Worm (Caenorhabditis elegans): ENCODE results near the gene ZK154.4.

The ZK154.4 gene

ce11 chrX:7826590-7827260 is 44.5 kb upstream of the ZK154.4 start:
- no peak for TF ChIP-seq nfya-1 (tag; optimal IDR thresholded peaks at IDR 0.05; ENCODE audit: insufficient read depth)
- peak; percentile 30 for TF ChIP-seq nhr-23 (tag; optimal IDR thresholded peaks at IDR 0.05)
- TF ChIP-seq egl-5 (tag; optimal IDR thresholded peaks at IDR 0.05): no peak
- no peak for TF ChIP-seq nhr-28 (tag; optimal IDR thresholded peaks at IDR 0.05)
- no peak for TF ChIP-seq fkh-10 (GFP tag; optimal IDR thresholded peaks at IDR 0.05)
- TF ChIP-seq nhr-25 (tag; optimal IDR thresholded peaks at IDR 0.05): peak; percentile 58
- no peak for TF ChIP-seq ceh-82 (tag; optimal IDR thresholded peaks at IDR 0.05)
- no peak for TF ChIP-seq tbx-2 (tag; optimal IDR thresholded peaks at IDR 0.05)
- no peak for TF ChIP-seq nhr-67 (tag; optimal IDR thresholded peaks at IDR 0.05)
- TF ChIP-seq mml-1 (tag; optimal IDR thresholded peaks at IDR 0.05): no peak

- TF ChIP-seq ama-1 (optimal IDR thresholded peaks at IDR 0.05) (peak; percentile 77), R02D3.7 (tag; optimal IDR thresholded peaks at IDR 0.05) (no peak), lsy-12 (tag; optimal IDR thresholded peaks at IDR 0.05) (peak; percentile 26), aly-2 (tag; optimal IDR thresholded peaks at IDR 0.05) (no peak), nhr-67 (tag; optimal IDR thresholded peaks at IDR 0.05) (no peak), nhr-23 (tag; optimal IDR thresholded peaks at IDR 0.05) (peak; percentile 53), nhr-12 (tag; optimal IDR thresholded peaks at IDR 0.05) (peak; percentile 13), nhr-43 (tag; optimal IDR thresholded peaks at IDR 0.05; ENCODE audit: poor library complexity, severe bottlenecking) (peak; percentile 31), mml-1 (tag; optimal IDR thresholded peaks at IDR 0.05) (no peak), fkh-2 (tag; optimal IDR thresholded peaks at IDR 0.05) (no peak), nhr-11 (tag; optimal IDR thresholded peaks at IDR 0.05) (no peak), nhr-77 (tag; optimal IDR thresholded peaks at IDR 0.05) (no peak), elt-3 (tag; optimal IDR thresholded peaks at IDR 0.05) (peak in 2 of 3 experiments; percentile 50 to 58), hmg-11 (tag; optimal IDR thresholded peaks at IDR 0.05) (peak; percentile 4), nhr-237 (tag; optimal IDR thresholded peaks at IDR 0.05) (no peak), nhr-76 (tag; optimal IDR thresholded peaks at IDR 0.05) (no peak), fos-1 (tag; optimal IDR thresholded peaks at IDR 0.05) (no peak), lin-15B (tag; optimal IDR thresholded peaks at IDR 0.05) (no peak), ztf-4 (tag; optimal IDR thresholded peaks at IDR 0.05) (no peak), unc-62 (GFP tag; optimal IDR thresholded peaks at IDR 0.05) (no peak), lin-39 (tag; optimal IDR thresholded peaks at IDR 0.05) (peak; percentile 26), fkh-10 (GFP tag; optimal IDR thresholded peaks at IDR 0.05) (no peak), tbx-2 (tag; optimal IDR thresholded peaks at IDR 0.05) (peak; percentile 7), pha-4 (tag; optimal IDR thresholded peaks at IDR 0.05) (peak; percentile 70), nhr-25 (tag; optimal IDR thresholded peaks at IDR 0.05) (peak; percentile 84), sea-2 (GFP tag; optimal IDR thresholded peaks at IDR 0.05) (no peak), ztf-11 (tag; optimal IDR thresholded peaks at IDR 0.05) (no peak), ceh-82 (tag; optimal IDR thresholded peaks at IDR 0.05) (no peak), zag-1 (tag; optimal IDR thresholded peaks at IDR 0.05) (no peak), egl-5 (tag; optimal IDR thresholded peaks at IDR 0.05) (peak; percentile 18), nhr-28 (tag; optimal IDR thresholded peaks at IDR 0.05) (no peak), egl-27 (tag; optimal IDR thresholded peaks at IDR 0.05) (no peak), pqm-1 (tag; optimal IDR thresholded peaks at IDR 0.05) (no peak), mdl-1 (tag; optimal IDR thresholded peaks at IDR 0.05) (no peak), unc-39 (tag; optimal IDR thresholded peaks at IDR 0.05) (no peak), skn-1 (tag; optimal IDR thresholded peaks at IDR 0.05) (no peak), elt-2 (tag; optimal IDR thresholded peaks at IDR 0.05) (peak; percentile 50), ceh-16 (tag; optimal IDR thresholded peaks at IDR 0.05) (no peak), daf-12 (tag; optimal IDR thresholded peaks at IDR 0.05) (no peak), ceh-9 (tag; optimal IDR thresholded peaks at IDR 0.05) (no peak), jun-1 (tag; optimal IDR thresholded peaks at IDR 0.05) (peak; percentile 41), ceh-28 (tag; optimal IDR thresholded peaks at IDR 0.05) (peak; percentile 84), ZK546.5 (tag; optimal IDR thresholded peaks at IDR 0.05) (no peak), nfya-1 (tag; optimal IDR thresholded peaks at IDR 0.05; ENCODE audit: insufficient read depth) (peak; percentile 56), snpc-4 (tag; optimal IDR thresholded peaks at IDR 0.05) (no peak), eor-1 (tag; optimal IDR thresholded peaks at IDR 0.05) (no peak), elt-1 (tag; optimal IDR thresholded peaks at IDR 0.05) (peak; percentile 91)
These were observed 43.5 kb upstream of the ZK154.4 start for ce11 chrX:7825707-7826106.

Measured in whole organism, L3 larva.